Fruit fly (Drosophila melanogaster): Measurements from ENCODE around the gene CG17292.

CG17292 gene

DNA sequence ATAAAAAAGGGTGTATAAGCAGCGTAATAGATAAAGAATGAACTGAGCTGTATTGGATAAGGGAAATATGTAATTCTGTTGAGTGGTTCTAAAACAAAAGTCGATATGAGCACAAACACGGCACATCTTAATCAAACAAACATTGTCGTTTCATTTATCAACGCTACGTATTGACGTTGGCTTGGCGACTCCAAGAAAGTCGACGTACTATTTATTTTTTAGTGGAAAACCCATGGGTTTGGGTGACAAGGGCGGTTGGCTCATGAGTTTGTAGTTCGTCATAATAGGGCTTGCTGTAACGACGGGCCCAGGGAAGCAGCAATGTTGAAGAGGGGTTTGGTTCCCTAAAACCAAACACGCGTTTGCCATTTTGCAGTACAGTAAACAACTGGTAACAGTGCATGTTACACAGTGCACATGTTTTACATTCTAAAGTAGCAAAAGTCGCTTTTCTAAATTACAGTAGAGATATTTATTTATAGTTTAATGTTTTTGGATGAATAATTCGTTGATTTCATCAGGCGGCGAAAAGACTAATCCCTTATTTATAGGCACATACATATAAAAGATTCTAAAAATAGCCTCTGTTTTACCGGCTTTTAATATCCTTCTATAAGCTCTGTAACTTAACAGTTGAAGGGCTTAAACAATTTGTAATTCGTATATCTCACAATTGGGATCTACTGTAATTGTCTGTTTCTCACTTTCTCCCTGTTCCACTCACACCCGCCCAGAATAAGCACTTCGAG lies 8.9 kb upstream of the CG17292 start (continued):
- TF ChIP-seq sug (tag; optimal IDR thresholded peaks at IDR 0.05) (no peak), CG13424 (tag; optimal IDR thresholded peaks at IDR 0.05) (peak; percentile 16), CG31365 (tag; optimal IDR thresholded peaks at IDR 0.05) (no peak), Hmr (GFP tag; optimal IDR thresholded peaks at IDR 0.05) (peak; percentile 43), Sry-δ (GFP tag; optimal IDR thresholded peaks at IDR 0.05) (no peak), Xbp1 (GFP tag; optimal IDR thresholded peaks at IDR 0.05) (peak; percentile 23), Taf1 (GFP tag; IDR thresholded peaks at IDR 0.05) (no peak), NFAT (GFP tag; IDR thresholded peaks at IDR 0.05) (no peak), CG12104 (GFP tag; optimal IDR thresholded peaks at IDR 0.05) (no peak), CG12236 (GFP tag; optimal IDR thresholded peaks at IDR 0.05) (no peak), CG1602 (GFP tag; optimal IDR thresholded peaks at IDR 0.05) (peak; percentile 19), klu (GFP tag; IDR thresholded peaks at IDR 0.05) (no peak), CG11085 (GFP tag; IDR thresholded peaks at IDR 0.05) (no peak), CG17186 (GFP tag; optimal IDR thresholded peaks at IDR 0.05) (no peak), eve (GFP tag; optimal IDR thresholded peaks at IDR 0.05) (no peak), fd64A (GFP tag; optimal IDR thresholded peaks at IDR 0.05) (peak; percentile 62), br (optimal IDR thresholded peaks at IDR 0.05) (no peak), luna (GFP tag; optimal IDR thresholded peaks at IDR 0.05) (no peak), bab2 (GFP tag; optimal IDR thresholded peaks at IDR 0.05) (no peak), cwo (GFP tag; optimal IDR thresholded peaks at IDR 0.05) (no peak), unc-4 (GFP tag; IDR thresholded peaks at IDR 0.05; ENCODE audit: partially characterized antibody) (no peak), Poxn (GFP tag; IDR thresholded peaks at IDR 0.05) (no peak), CG10543 (GFP tag; optimal IDR thresholded peaks at IDR 0.05) (no peak), CG17385 (GFP tag; optimal IDR thresholded peaks at IDR 0.05) (peak; percentile 10), CG8388 (GFP tag; optimal IDR thresholded peaks at IDR 0.05) (no peak), sob (GFP tag; IDR thresholded peaks at IDR 0.05) (no peak), pzg (GFP tag; optimal IDR thresholded peaks at IDR 0.05) (no peak), CG12155 (GFP tag; optimal IDR thresholded peaks at IDR 0.05) (no peak), CG10274 (GFP tag; optimal IDR thresholded peaks at IDR 0.05) (no peak), Ets97D (GFP tag; optimal IDR thresholded peaks at IDR 0.05) (peak; percentile 19), CG8089 (GFP tag; optimal IDR thresholded peaks at IDR 0.05) (no peak), CG12659 (GFP tag; optimal IDR thresholded peaks at IDR 0.05) (peak; percentile 20), Mad (GFP tag; optimal IDR thresholded peaks at IDR 0.05) (no peak), sima (GFP tag; optimal IDR thresholded peaks at IDR 0.05) (no peak), Chrac-16 (GFP tag; optimal IDR thresholded peaks at IDR 0.05) (peak; percentile 10), cato (GFP tag; optimal IDR thresholded peaks at IDR 0.05; ENCODE audit: borderline replicate concordance) (no peak), wek (GFP tag; optimal IDR thresholded peaks at IDR 0.05) (no peak), CG2202 (tag; optimal IDR thresholded peaks at IDR 0.05) (no peak), CG6272 (GFP tag; IDR thresholded peaks at IDR 0.05) (no peak), CG11504 (tag; optimal IDR thresholded peaks at IDR 0.05) (no peak), exex (tag; optimal IDR thresholded peaks at IDR 0.05) (peak; percentile 8), CG8765 (GFP tag; IDR thresholded peaks at IDR 0.05) (no peak), CkIIα-i1 (GFP tag; IDR thresholded peaks at IDR 0.05) (no peak), org-1 (GFP tag; optimal IDR thresholded peaks at IDR 0.05) (peak; percentile 6), Usf (GFP tag; optimal IDR thresholded peaks at IDR 0.05) (no peak), gfzf (GFP tag; optimal IDR thresholded peaks at IDR 0.05) (no peak), CG17568 (GFP tag; optimal IDR thresholded peaks at IDR 0.05) (peak; percentile 3), zfh1 (GFP tag; IDR thresholded peaks at IDR 0.05) (no peak), Dad (GFP tag; optimal IDR thresholded peaks at IDR 0.05) (no peak), tup (GFP tag; optimal IDR thresholded peaks at IDR 0.05) (no peak), Oaz (GFP tag; IDR thresholded peaks at IDR 0.05) (no peak)
